Worm (Caenorhabditis elegans) whole organism, young adult: Measurements from ENCODE around the gene hsp-12.2.

Experiments used
- B0019.2 ChIP-seq: fragments of 200-800 bp; sonication (Bioruptor generic); conservative IDR thresholded peaks from 2 replicates; pipeline ENCODE4 v1.3.6; 2022; ENCODE audit warnings: missing genetic modification reagents, missing genetic modification characterization, missing compliant biosample characterization
- B0336.3 ChIP-seq: fragments of 200-800 bp; sonication (Bioruptor generic); IDR thresholded peaks from 2 replicates; pipeline ENCODE4 v1.3.6; 2022; ENCODE audit warnings: missing genetic modification characterization, missing compliant biosample characterization
- D2030.7 ChIP-seq: fragments of 200-800 bp; sonication (Bioruptor generic); IDR thresholded peaks from 2 replicates; pipeline ENCODE4 v1.3.6; 2022; ENCODE audit warnings: missing genetic modification reagents, missing genetic modification characterization, missing compliant biosample characterization
- F33H1.4 ChIP-seq: fragments of 200-800 bp; sonication (Bioruptor generic); IDR thresholded peaks from 2 replicates; pipeline ENCODE4 v1.3.6; 2022; ENCODE audit warnings: missing genetic modification reagents, missing genetic modification characterization, missing compliant biosample characterization
- F55B11.4 ChIP-seq: sonication (generic microtip); optimal IDR thresholded peaks from 2 replicates; lab custom pipeline; 2016; ENCODE audit warnings: missing compliant biosample characterization, missing genetic modification characterization, borderline replicate concordance; ENCODE audit not compliant: insufficient read depth
- K11D2.4 ChIP-seq: fragments of 200-800 bp; sonication (Bioruptor generic); IDR thresholded peaks from 2 replicates; pipeline ENCODE4 v1.3.6; 2022; ENCODE audit warnings: missing genetic modification reagents, missing genetic modification characterization, missing compliant biosample characterization
- K12H6.12 ChIP-seq: fragments of 200-800 bp; sonication (Bioruptor generic); optimal IDR thresholded peaks from 2 replicates; lab custom pipeline; 2018; ENCODE audit warnings: mild to moderate bottlenecking, missing genetic modification characterization, missing compliant biosample characterization
- Y56A3A.18 ChIP-seq: fragments of 200-800 bp; sonication (Bioruptor generic); IDR thresholded peaks from 2 replicates; pipeline ENCODE4 v1.3.6; 2022; ENCODE audit warnings: missing genetic modification reagents, missing genetic modification characterization, missing compliant biosample characterization
- Y95B8A.8 ChIP-seq: fragments of 200-800 bp; sonication (Bioruptor generic); IDR thresholded peaks from 2 replicates; pipeline ENCODE4 v1.3.6; 2022; ENCODE audit warnings: missing genetic modification reagents, missing genetic modification characterization, missing compliant biosample characterization
- ama-1 ChIP-seq, 3 experiments: fragments of 150-350 bp in 1 of 3; sonication (generic microtip) in 2 of 3; optimal IDR thresholded peaks; 2 replicates each; lab custom pipeline; 2014 to 2018; ENCODE audit warnings: missing biosample characterization in 2 of 3, missing genetic modification characterization in 2 of 3, missing genetic modification reagents in 2 of 3
- athp-1 ChIP-seq: sonication (generic microtip); optimal IDR thresholded peaks from 2 replicates; lab custom pipeline; 2017; ENCODE audit warnings: mild to moderate bottlenecking, missing genetic modification characterization, missing compliant biosample characterization
- attf-3 ChIP-seq: fragments of 200-800 bp; sonication (Bioruptor generic); conservative IDR thresholded peaks from 2 replicates; pipeline ENCODE4 v1.3.6; 2022; ENCODE audit warnings: missing genetic modification reagents, missing genetic modification characterization, missing compliant biosample characterization
- attf-5 ChIP-seq: fragments of 200-800 bp; sonication (Bioruptor generic); optimal IDR thresholded peaks from 2 replicates; lab custom pipeline; 2018; ENCODE audit warnings: mild to moderate bottlenecking, missing genetic modification characterization, missing compliant biosample characterization
- bed-1 ChIP-seq: fragments of 200-800 bp; sonication (Bioruptor generic); IDR thresholded peaks from 2 replicates; pipeline ENCODE4 v1.3.6; 2022; ENCODE audit warnings: missing genetic modification reagents, missing genetic modification characterization, missing compliant biosample characterization
- ccch-3 ChIP-seq: fragments of 200-800 bp; sonication (Bioruptor generic); optimal IDR thresholded peaks from 2 replicates; lab custom pipeline; 2018; ENCODE audit warnings: mild to moderate bottlenecking, missing genetic modification characterization, missing compliant biosample characterization
- ceh-40 ChIP-seq: fragments of 200-800 bp; sonication (Bioruptor generic); IDR thresholded peaks from 2 replicates; pipeline ENCODE4 v1.3.6; 2022; ENCODE audit warnings: missing genetic modification characterization, missing compliant biosample characterization
- ceh-58 ChIP-seq: fragments of 200-800 bp; sonication (Bioruptor generic); IDR thresholded peaks from 2 replicates; pipeline ENCODE4 v1.3.6; 2022; ENCODE audit warnings: missing genetic modification characterization, missing compliant biosample characterization
- dox-1 ChIP-seq: fragments of 200-800 bp; sonication (Bioruptor generic); IDR thresholded peaks from 2 replicates; pipeline ENCODE4 v1.3.6; 2022; ENCODE audit warnings: missing genetic modification reagents, missing genetic modification characterization, missing compliant biosample characterization
- efl-1 ChIP-seq: fragments of 150-350 bp; optimal IDR thresholded peaks from 2 replicates; lab custom pipeline; 2014; ENCODE audit warnings: missing biosample characterization, missing genetic modification reagents, missing genetic modification characterization
- egl-18 ChIP-seq: fragments of 200-800 bp; sonication (Bioruptor generic); IDR thresholded peaks from 2 replicates; pipeline ENCODE4 v1.3.6; 2022; ENCODE audit warnings: missing genetic modification reagents, missing genetic modification characterization, missing compliant biosample characterization
- egl-44 ChIP-seq: fragments of 200-800 bp; sonication (Bioruptor generic); IDR thresholded peaks from 2 replicates; pipeline ENCODE4 v1.3.6; 2022; ENCODE audit warnings: missing genetic modification reagents, missing genetic modification characterization, missing compliant biosample characterization
- hmg-20 ChIP-seq: fragments of 200-800 bp; sonication (Bioruptor generic); IDR thresholded peaks from 2 replicates; pipeline ENCODE4 v1.3.6; 2022; ENCODE audit warnings: missing genetic modification reagents, missing genetic modification characterization, missing compliant biosample characterization
- hsf-1 ChIP-seq: fragments of 200-800 bp; sonication (Bioruptor generic); IDR thresholded peaks from 2 replicates; pipeline ENCODE4 v1.3.6; 2022; ENCODE audit warnings: missing genetic modification reagents, missing genetic modification characterization, missing compliant biosample characterization
- let-607 ChIP-seq, 2 experiments: fragments of 200-800 bp in 1 of 2; sonication (Bioruptor generic) in 1 of 2; sonication (generic microtip) in 1 of 2; optimal IDR thresholded peaks; 2 replicates each; lab custom pipeline; 2016 to 2018; ENCODE audit warnings: mild to moderate bottlenecking in 2 of 2, missing compliant biosample characterization in 2 of 2, missing genetic modification characterization in 2 of 2, moderate library complexity in 2 of 2, missing genotype in 1 of 2
- lir-1 ChIP-seq: fragments of 200-800 bp; sonication (Bioruptor generic); conservative IDR thresholded peaks from 2 replicates; pipeline ENCODE4 v1.3.6; 2022; ENCODE audit warnings: missing genetic modification reagents, missing genetic modification characterization, missing compliant biosample characterization
- madf-8 ChIP-seq: fragments of 200-800 bp; sonication (Bioruptor generic); conservative IDR thresholded peaks from 2 replicates; pipeline ENCODE4 v1.3.6; 2022; ENCODE audit warnings: missing genetic modification reagents, missing genetic modification characterization, missing compliant biosample characterization
- mes-4 ChIP-seq: sonication (generic microtip); optimal IDR thresholded peaks from 2 replicates; lab custom pipeline; 2016; ENCODE audit warnings: missing genotype, missing genetic modification characterization, missing compliant biosample characterization
- nfyb-1 ChIP-seq: fragments of 200-800 bp; sonication (Bioruptor generic); IDR thresholded peaks from 2 replicates; pipeline ENCODE4 v1.3.6; 2022; ENCODE audit warnings: missing genetic modification reagents, missing genetic modification characterization, missing compliant biosample characterization
- nhr-80 ChIP-seq: sonication (generic microtip); optimal IDR thresholded peaks from 2 replicates; lab custom pipeline; 2016; ENCODE audit warnings: missing genetic modification characterization, missing compliant biosample characterization
- repo-1 ChIP-seq: sonication (generic microtip); optimal IDR thresholded peaks from 2 replicates; lab custom pipeline; 2017; ENCODE audit warnings: mild to moderate bottlenecking, missing genetic modification characterization, missing compliant biosample characterization
- rpc-1 ChIP-seq, 2 experiments: fragments of 150-350 bp in 1 of 2; sonication (generic microtip) in 1 of 2; optimal IDR thresholded peaks; 2 replicates each; lab custom pipeline; 2014 to 2018; ENCODE audit warnings: missing biosample characterization in 1 of 2, missing genetic modification characterization in 1 of 2, missing genetic modification reagents in 1 of 2, missing genotype in 1 of 2
- sdz-38 ChIP-seq: sonication (generic microtip); optimal IDR thresholded peaks from 2 replicates; lab custom pipeline; 2016; ENCODE audit warnings: missing genotype, missing genetic modification characterization, missing compliant biosample characterization
- snpc-1.1 ChIP-seq: sonication (generic microtip); optimal IDR thresholded peaks from 2 replicates; lab custom pipeline; 2017; ENCODE audit warnings: missing genetic modification characterization, mild to moderate bottlenecking, missing compliant biosample characterization, antibody characterized with exemption, moderate library complexity, missing genotype, missing genetic modification reagents; ENCODE audit not compliant: insufficient read depth
- snpc-3.4 ChIP-seq: sonication (generic microtip); optimal IDR thresholded peaks from 2 replicates; lab custom pipeline; 2017; ENCODE audit warnings: missing genetic modification characterization, mild to moderate bottlenecking, missing compliant biosample characterization, antibody characterized with exemption, moderate library complexity, missing genotype, missing genetic modification reagents
- somi-1 ChIP-seq: fragments of 200-800 bp; sonication (Bioruptor generic); optimal IDR thresholded peaks from 2 replicates; lab custom pipeline; 2018; ENCODE audit warnings: mild to moderate bottlenecking, missing genetic modification characterization, missing compliant biosample characterization
- zfh-2 ChIP-seq: fragments of 200-800 bp; sonication (Bioruptor generic); conservative IDR thresholded peaks from 2 replicates; pipeline ENCODE4 v1.3.6; 2022; ENCODE audit warnings: missing genetic modification reagents, missing genetic modification characterization, missing compliant biosample characterization
- ztf-22 ChIP-seq: fragments of 200-800 bp; sonication (Bioruptor generic); optimal IDR thresholded peaks from 2 replicates; lab custom pipeline; 2018; ENCODE audit warnings: mild to moderate bottlenecking, missing genetic modification characterization, moderate library complexity, missing compliant biosample characterization
- ztf-25 ChIP-seq: fragments of 200-800 bp; sonication (Bioruptor generic); IDR thresholded peaks from 2 replicates; pipeline ENCODE4 v1.3.6; 2022; ENCODE audit warnings: missing genetic modification reagents, missing genetic modification characterization, missing compliant biosample characterization
- ztf-28 ChIP-seq: fragments of 200-800 bp; sonication (Bioruptor generic); IDR thresholded peaks from 2 replicates; pipeline ENCODE4 v1.3.6; 2022; ENCODE audit warnings: missing genetic modification reagents, missing genetic modification characterization, missing compliant biosample characterization
- ztf-3 ChIP-seq: fragments of 200-800 bp; sonication (Bioruptor generic); optimal IDR thresholded peaks from 2 replicates; lab custom pipeline; 2018; ENCODE audit warnings: mild to moderate bottlenecking, missing genetic modification characterization, missing compliant biosample characterization
- ztf-6 ChIP-seq: fragments of 200-800 bp; sonication (Bioruptor generic); IDR thresholded peaks from 2 replicates; pipeline ENCODE4 v1.3.6; 2022; ENCODE audit warnings: missing genetic modification reagents, missing genetic modification characterization, missing compliant biosample characterization

Gene hsp-12.2

DNA sequence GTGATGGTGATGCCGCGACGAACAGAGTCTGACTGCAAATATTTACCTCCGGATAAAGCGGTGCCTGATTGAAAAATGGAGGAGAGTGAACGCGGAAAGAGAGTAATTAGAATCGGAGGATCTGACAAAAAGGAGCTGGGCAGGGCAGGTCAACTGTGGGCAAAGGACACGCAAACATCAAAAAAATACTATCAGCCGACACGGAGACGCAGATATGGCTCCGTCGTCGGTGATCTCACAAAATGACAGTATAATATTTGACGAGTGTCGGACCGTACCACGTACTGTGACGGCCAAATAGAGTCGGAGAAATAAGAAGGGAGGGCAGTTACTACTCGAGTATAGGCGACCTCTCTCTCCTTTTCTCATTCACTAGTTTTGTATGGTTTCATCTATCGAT lies 5.4 kb upstream of the hsp-12.2 start:
- TF ChIP-seq zfh-2 (0 out of 2 replicates have a peak, but pooled peaks have one; percentile 9), bed-1 (no peak), nfyb-1 (GFP tag; lab: Robert Waterston, UW) (peak; percentile 39; the same call in 1 of the 2 replicates), sdz-38 (tag; lab: Kevin White, UChicago) (no peak)

DNA sequence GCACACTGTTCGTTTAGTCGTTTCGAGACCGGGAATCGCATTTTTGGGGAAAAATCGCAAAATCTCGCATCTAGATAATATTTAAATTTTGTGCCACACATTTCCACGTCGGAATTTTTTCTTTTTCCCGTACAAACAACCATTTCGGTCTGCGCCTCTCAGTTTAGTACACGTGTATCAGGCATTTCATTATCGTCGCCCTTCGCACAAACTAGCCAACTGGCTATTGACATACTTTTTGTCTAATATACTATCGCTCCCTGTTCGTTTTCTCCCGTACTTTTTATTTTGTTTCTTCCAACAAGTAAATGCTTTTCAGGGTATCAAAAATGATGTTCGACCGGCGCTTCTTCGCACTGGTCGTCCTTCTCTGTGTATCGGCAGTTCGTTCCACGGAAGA lies 4.5 kb upstream of the hsp-12.2 start, which contains the start of gene C14B9.2:
TSS of gene C14B9.2 (plus strand) at position 320 of the 400 bp plus-strand sequence.
- peak; percentile 59 to 88 for TF ChIP-seq let-607 (tag; optimal IDR thresholded peaks at IDR 0.05; lab: Kevin White, UChicago)
- 0 out of 2 replicates have a peak, but pooled peaks have one; percentile 34 for TF ChIP-seq dox-1
- TF ChIP-seq attf-5, result peak; percentile 24
- TF ChIP-seq K12H6.12 (tag; lab: Kevin White, UChicago), result no peak
- TF ChIP-seq nhr-80 (tag; lab: Kevin White, UChicago), result peak; percentile 55

DNA sequence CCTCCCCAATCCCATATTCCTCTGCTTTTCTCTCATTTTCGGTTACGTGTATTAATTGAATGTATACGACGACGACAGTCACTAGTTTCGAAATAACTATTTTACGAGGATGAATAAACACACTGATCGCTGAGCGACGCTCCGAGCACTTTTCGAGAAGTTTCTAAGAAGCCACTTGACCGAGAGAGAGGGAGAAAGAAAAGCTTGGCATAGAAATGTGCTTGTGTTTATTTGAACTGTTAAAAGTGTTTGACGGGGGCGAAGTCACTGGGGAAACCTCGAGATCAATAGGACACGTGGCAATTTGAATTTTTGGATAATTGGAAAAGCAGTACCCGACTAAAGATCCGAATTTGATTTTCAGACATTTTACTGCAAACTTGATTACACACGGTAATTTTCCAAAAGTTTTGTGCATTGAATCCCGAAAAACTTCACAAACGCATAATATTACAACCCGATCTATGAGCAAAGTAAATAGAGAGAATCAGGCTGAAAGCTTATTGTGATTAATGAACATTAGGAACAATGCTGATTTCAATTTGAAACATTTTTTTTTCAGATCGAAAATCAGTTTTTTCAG lies 1.3 kb upstream of the hsp-12.2 start:
- TF ChIP-seq K11D2.4 (no peak), ceh-40 (GFP tag; lab: Robert Waterston, UW) (no peak), B0336.3 (GFP tag; lab: Robert Waterston, UW) (no peak), D2030.7 (GFP tag; lab: Robert Waterston, UW) (no peak), ztf-6 (GFP tag; lab: Robert Waterston, UW) (no peak), madf-8 (no peak), efl-1 (GFP tag; lab: Kevin White, UChicago) (no peak), mes-4 (no peak), egl-44 (GFP tag; lab: Robert Waterston, UW) (no peak), ztf-3 (no peak), hsf-1 (GFP tag; lab: Robert Waterston, UW) (no peak), ztf-25 (GFP tag; lab: Robert Waterston, UW) (no peak), egl-18 (GFP tag; lab: Robert Waterston, UW) (no peak)
- TF ChIP-seq, all 124 proteins: peak for 0

DNA sequence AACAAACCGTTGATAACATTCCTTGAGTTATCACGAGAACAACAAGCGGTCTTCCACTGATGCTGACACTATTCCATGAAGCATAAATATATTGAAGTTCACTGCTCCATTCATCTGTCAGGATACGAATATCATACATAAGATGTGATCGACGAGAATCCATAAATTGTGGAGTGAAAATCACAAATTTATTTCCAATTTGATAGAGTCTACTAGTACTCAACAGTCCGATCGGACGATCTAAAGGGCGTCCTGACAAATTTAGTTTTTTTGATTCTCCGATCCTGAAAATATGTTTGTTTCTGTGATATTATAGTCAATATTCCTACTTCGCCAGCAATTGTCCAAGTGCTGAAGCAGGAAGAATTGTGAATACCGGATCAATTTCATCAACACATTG lies 4.3 kb downstream of the hsp-12.2 start:
- TF ChIP-seq bed-1 (no peak), ccch-3 (GFP tag; lab: Kevin White, UChicago) (no peak), F55B11.4 (tag; lab: Kevin White, UChicago) (no peak), ama-1 (optimal IDR thresholded peaks at IDR 0.05; lab: Kevin White, UChicago) (no peak), ama-1 (GFP tag; optimal IDR thresholded peaks at IDR 0.05; lab: Kevin White, UChicago) (no peak), snpc-1.1 (tag; lab: Kevin White, UChicago) (no peak), ztf-28 (GFP tag; lab: Robert Waterston, UW) (no peak), Y56A3A.18 (no peak), egl-18 (GFP tag; lab: Robert Waterston, UW) (no peak), lir-1 (no peak), egl-44 (GFP tag; lab: Robert Waterston, UW) (no peak)

DNA sequence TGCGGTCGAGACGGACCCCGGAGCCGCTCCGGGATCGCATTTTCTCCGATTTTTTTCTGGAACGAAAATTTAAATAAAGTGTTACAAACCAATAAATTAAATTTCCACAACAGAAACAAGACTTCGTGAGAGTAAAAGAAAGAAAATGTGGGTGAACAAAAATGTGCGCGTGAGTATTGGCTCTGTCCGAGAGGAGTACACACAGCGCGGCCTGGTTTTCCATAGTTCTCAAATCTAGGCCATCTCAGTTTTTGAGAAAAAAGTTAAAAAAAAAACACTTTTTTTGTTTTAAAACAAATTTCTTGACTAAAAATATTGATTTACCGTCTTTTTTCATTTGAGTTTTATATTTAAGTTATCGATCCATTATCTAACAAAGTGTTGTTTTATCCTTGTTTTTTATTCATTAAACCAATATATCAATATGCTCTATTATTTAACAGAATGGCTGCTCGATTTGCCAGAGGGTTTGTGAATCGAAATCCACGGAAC lies 6.7 kb downstream of the hsp-12.2 start, which contains the start of the genes C14B9.8 and mrpl-18:
TSS of gene C14B9.8 (minus strand) at position 56 of the 492 bp plus-strand sequence.
TSS of gene mrpl-18 (plus strand) at position 442 of the 492 bp plus-strand sequence.
- TF ChIP-seq ceh-58 (GFP tag; lab: Robert Waterston, UW), result no peak
- peak; percentile 55 for TF ChIP-seq F33H1.4
- no peak for TF ChIP-seq repo-1
- no peak for TF ChIP-seq hsf-1 (GFP tag; lab: Robert Waterston, UW)
- TF ChIP-seq zfh-2, result no peak
- TF ChIP-seq ama-1 (optimal IDR thresholded peaks at IDR 0.05; lab: Kevin White, UChicago), result no peak
- no peak for TF ChIP-seq ama-1 (GFP tag; optimal IDR thresholded peaks at IDR 0.05; lab: Kevin White, UChicago)
- TF ChIP-seq sdz-38 (tag; lab: Kevin White, UChicago), result no peak
- no peak for TF ChIP-seq snpc-3.4
- no peak for TF ChIP-seq Y95B8A.8 (GFP tag; lab: Robert Waterston, UW)
- TF ChIP-seq hmg-20 (GFP tag; lab: Robert Waterston, UW), result no peak
- no peak for TF ChIP-seq athp-1 (tag; lab: Kevin White, UChicago)
- TF ChIP-seq attf-3, result peak; percentile 49
- no peak for TF ChIP-seq ztf-22
- no peak for TF ChIP-seq somi-1 (GFP tag; lab: Kevin White, UChicago)
- no peak for TF ChIP-seq rpc-1 (optimal IDR thresholded peaks at IDR 0.05; lab: Kevin White, UChicago)
- no peak for TF ChIP-seq rpc-1 (tag; optimal IDR thresholded peaks at IDR 0.05; lab: Kevin White, UChicago)
- TF ChIP-seq B0019.2, result no peak
